Fruit fly (Drosophila melanogaster): ENCODE results near the gene CG11052.
A peak's percentile ranks its signal among the peaks of the same experiment; 100 is the strongest.

Gene CG11052

dm6 chr3R:8032923-8033478 is 23.9 kb upstream of the CG11052 start, which contains the start of the genes CG11035 and unc-45 (continued):
- no peak for TF ChIP-seq CG16779 (tag; optimal IDR thresholded peaks at IDR 0.05)
- TF ChIP-seq dac (GFP tag; optimal IDR thresholded peaks at IDR 0.05), result no peak
- no peak for TF ChIP-seq fkh (GFP tag; optimal IDR thresholded peaks at IDR 0.05)
- peak; percentile 45 for TF ChIP-seq Hr4 (GFP tag; optimal IDR thresholded peaks at IDR 0.05)
- no peak for TF ChIP-seq CG6808 (GFP tag; optimal IDR thresholded peaks at IDR 0.05)
- TF ChIP-seq CG8632 (GFP tag; optimal IDR thresholded peaks at IDR 0.05), result no peak
- peak; percentile 43 for TF ChIP-seq topi (GFP tag; optimal IDR thresholded peaks at IDR 0.05)
- peak; percentile 5 for TF ChIP-seq CG10669 (GFP tag; optimal IDR thresholded peaks at IDR 0.05)
- peak; percentile 36 for TF ChIP-seq Eip75B (GFP tag; optimal IDR thresholded peaks at IDR 0.05)
- peak; percentile 68 for TF ChIP-seq dsx (GFP tag; optimal IDR thresholded peaks at IDR 0.05; ENCODE audit: poor library complexity, severe bottlenecking)
- peak; percentile 8 for TF ChIP-seq CG31627 (GFP tag; optimal IDR thresholded peaks at IDR 0.05)
- TF ChIP-seq net (GFP tag; optimal IDR thresholded peaks at IDR 0.05), result no peak
- TF ChIP-seq Gug (GFP tag; IDR thresholded peaks at IDR 0.05), result peak; percentile 9; the same call in 1 of the 2 replicates
- peak; percentile 28 for TF ChIP-seq CG32006 (GFP tag; optimal IDR thresholded peaks at IDR 0.05)
- peak; percentile 43 for TF ChIP-seq esn (GFP tag; optimal IDR thresholded peaks at IDR 0.05)
- no peak for TF ChIP-seq CG1621 (tag; optimal IDR thresholded peaks at IDR 0.05)
- TF ChIP-seq Eip93F (GFP tag; optimal IDR thresholded peaks at IDR 0.05), result no peak
- TF ChIP-seq Ets96B (tag; optimal IDR thresholded peaks at IDR 0.05), result peak; percentile 37
- no peak for TF ChIP-seq salr (GFP tag; optimal IDR thresholded peaks at IDR 0.05)

dm6 chr3R:8030151-8030899 is 21.2 kb upstream of the CG11052 start, which contains the start of the genes CG10903 and CG2747:
Gene CG10903 (plus strand): TSS chr3R:8030411.
Gene CG2747 (minus strand): TSS chr3R:8030790.
- TF ChIP-seq Eip93F (GFP tag; optimal IDR thresholded peaks at IDR 0.05) (no peak), svp (GFP tag) (peak; percentile 51), ss (GFP tag; optimal IDR thresholded peaks at IDR 0.05) (no peak), Eip78C (GFP tag) (peak; percentile 73), fd85E (GFP tag; optimal IDR thresholded peaks at IDR 0.05) (no peak), dsx (GFP tag; optimal IDR thresholded peaks at IDR 0.05; ENCODE audit: poor library complexity, severe bottlenecking) (no peak), Blimp-1 (GFP tag; optimal IDR thresholded peaks at IDR 0.05) (peak; percentile 65), CG3032 (tag; optimal IDR thresholded peaks at IDR 0.05) (no peak), CG31627 (GFP tag; optimal IDR thresholded peaks at IDR 0.05) (no peak), spab (GFP tag; optimal IDR thresholded peaks at IDR 0.05) (no peak), CG6163 (GFP tag; IDR thresholded peaks at IDR 0.05) (0 out of 3 replicates have a peak, but pooled peaks have one; percentile 21), topi (GFP tag; optimal IDR thresholded peaks at IDR 0.05) (no peak), Sox14 (GFP tag; optimal IDR thresholded peaks at IDR 0.05) (peak; percentile 59), fkh (GFP tag; optimal IDR thresholded peaks at IDR 0.05) (peak; percentile 93)

- TF ChIP-seq CG6808 (GFP tag; optimal IDR thresholded peaks at IDR 0.05), result peak; percentile 37
- peak; percentile 50 for TF ChIP-seq OdsH (GFP tag; optimal IDR thresholded peaks at IDR 0.05)
- no peak for TF ChIP-seq eg (GFP tag; IDR thresholded peaks at IDR 0.05)
- TF ChIP-seq CG8319 (GFP tag; optimal IDR thresholded peaks at IDR 0.05), result peak; percentile 21
- TF ChIP-seq CG6792 (GFP tag; optimal IDR thresholded peaks at IDR 0.05), result peak; percentile 45
- TF ChIP-seq CG15336 (GFP tag; IDR thresholded peaks at IDR 0.05), result no peak
- TF ChIP-seq CG4318 (GFP tag; optimal IDR thresholded peaks at IDR 0.05), result peak; percentile 3
- TF ChIP-seq CG3919 (GFP tag; optimal IDR thresholded peaks at IDR 0.05), result peak; percentile 57
- peak; percentile 65 for TF ChIP-seq CG34406 (GFP tag; optimal IDR thresholded peaks at IDR 0.05)
- peak; percentile 80 for TF ChIP-seq Smox (GFP tag; optimal IDR thresholded peaks at IDR 0.05)
- no peak for TF ChIP-seq salr (GFP tag; optimal IDR thresholded peaks at IDR 0.05)
- peak; percentile 31 for TF ChIP-seq CG6854 (GFP tag; optimal IDR thresholded peaks at IDR 0.05)
- TF ChIP-seq fd59A (GFP tag; optimal IDR thresholded peaks at IDR 0.05), result no peak
- no peak for TF ChIP-seq CG16779 (tag; optimal IDR thresholded peaks at IDR 0.05)
- peak; percentile 58 for TF ChIP-seq pdm3 (GFP tag; optimal IDR thresholded peaks at IDR 0.05)
- TF ChIP-seq dsx (GFP tag; optimal IDR thresholded peaks at IDR 0.05; ENCODE audit: poor library complexity, severe bottlenecking), result peak; percentile 16
- TF ChIP-seq Sox15 (GFP tag; optimal IDR thresholded peaks at IDR 0.05), result peak; percentile 29
- no peak for TF ChIP-seq CG9139 (GFP tag; optimal IDR thresholded peaks at IDR 0.05)
- peak; percentile 66 for TF ChIP-seq Sox14 (GFP tag; optimal IDR thresholded peaks at IDR 0.05)
- TF ChIP-seq Eip93F (GFP tag; optimal IDR thresholded peaks at IDR 0.05), result peak; percentile 86
- peak in 1 of 2 experiments; percentile 2 for TF ChIP-seq ss (GFP tag; optimal IDR thresholded peaks at IDR 0.05)
- peak; percentile 51 for TF ChIP-seq Hr39 (GFP tag; optimal IDR thresholded peaks at IDR 0.05)
- TF ChIP-seq cyc (GFP tag; optimal IDR thresholded peaks at IDR 0.05), result peak; percentile 54
These were observed 20.5 kb upstream of the CG11052 start, which contains the start of gene ImpE3 for dm6 chr3R:8029496-8030013. Gene ImpE3 (minus strand): TSS chr3R:8029546.

Data from whole organism, prepupa.